Worm (Caenorhabditis elegans) whole organism, L4 larva: ENCODE results near the gene twk-20.

ENCODE experiments used
- ama-1 ChIP-seq: fragments of 150-350 bp; optimal IDR thresholded peaks from 2 replicates; lab custom pipeline; 2014; ENCODE audit warnings: inconsistent platforms, mixed read lengths
- cey-2 ChIP-seq: sonication (generic microtip); optimal IDR thresholded peaks from 3 replicates; lab custom pipeline; 2017; ENCODE audit warnings: missing genetic modification characterization, mild to moderate bottlenecking, missing compliant biosample characterization, antibody characterized with exemption, borderline replicate concordance; ENCODE audit not compliant: insufficient read depth
- daf-12 ChIP-seq: fragments of 150-350 bp; optimal IDR thresholded peaks from 2 replicates; lab custom pipeline; 2014; ENCODE audit warnings: missing biosample characterization, missing genetic modification reagents, missing genetic modification characterization
- mdl-1 ChIP-seq, 2 experiments: fragments of 150-350 bp in 1 of 2; sonication (generic microtip) in 1 of 2; optimal IDR thresholded peaks; 2 replicates each; lab custom pipeline; 2014 to 2017; ENCODE audit warnings: missing biosample characterization in 2 of 2, missing genetic modification characterization in 2 of 2
- mxl-2 ChIP-seq: fragments of 200-800 bp; sonication (Bioruptor generic); conservative IDR thresholded peaks from 2 replicates; pipeline ENCODE4 v1.3.6; 2022; ENCODE audit warnings: missing genetic modification reagents, missing genetic modification characterization, missing compliant biosample characterization
- nhr-102 ChIP-seq: sonication (generic microtip); optimal IDR thresholded peaks from 2 replicates; lab custom pipeline; 2016; ENCODE audit warnings: mild to moderate bottlenecking, missing genetic modification characterization, moderate library complexity, missing compliant biosample characterization
- nhr-111 ChIP-seq: fragments of 200-800 bp; sonication (Bioruptor generic); optimal IDR thresholded peaks from 2 replicates; lab custom pipeline; 2018; ENCODE audit warnings: mild to moderate bottlenecking, missing genetic modification characterization, missing compliant biosample characterization
- nhr-25 ChIP-seq: sonication (generic microtip); optimal IDR thresholded peaks from 2 replicates; lab custom pipeline; 2017; ENCODE audit warnings: missing genetic modification characterization, mild to moderate bottlenecking, missing compliant biosample characterization, antibody characterized with exemption, moderate library complexity, borderline replicate concordance; ENCODE audit not compliant: insufficient read depth
- pqm-1 ChIP-seq: sonication (generic microtip); optimal IDR thresholded peaks from 2 replicates; lab custom pipeline; 2017; ENCODE audit warnings: missing biosample characterization, missing genetic modification characterization
- set-16 ChIP-seq: fragments of 200-800 bp; sonication (Bioruptor generic); IDR thresholded peaks from 2 replicates; pipeline ENCODE4 v1.3.6; 2022; ENCODE audit warnings: missing genetic modification reagents, missing genetic modification characterization, missing compliant biosample characterization
- skn-1 ChIP-seq: fragments of 150-350 bp; optimal IDR thresholded peaks from 2 replicates; lab custom pipeline; 2014; ENCODE audit warnings: missing biosample characterization, missing genetic modification characterization
- unc-39 ChIP-seq: sonication (generic microtip); optimal IDR thresholded peaks from 2 replicates; lab custom pipeline; 2017; ENCODE audit warnings: missing biosample characterization, missing genetic modification characterization

DNA sequence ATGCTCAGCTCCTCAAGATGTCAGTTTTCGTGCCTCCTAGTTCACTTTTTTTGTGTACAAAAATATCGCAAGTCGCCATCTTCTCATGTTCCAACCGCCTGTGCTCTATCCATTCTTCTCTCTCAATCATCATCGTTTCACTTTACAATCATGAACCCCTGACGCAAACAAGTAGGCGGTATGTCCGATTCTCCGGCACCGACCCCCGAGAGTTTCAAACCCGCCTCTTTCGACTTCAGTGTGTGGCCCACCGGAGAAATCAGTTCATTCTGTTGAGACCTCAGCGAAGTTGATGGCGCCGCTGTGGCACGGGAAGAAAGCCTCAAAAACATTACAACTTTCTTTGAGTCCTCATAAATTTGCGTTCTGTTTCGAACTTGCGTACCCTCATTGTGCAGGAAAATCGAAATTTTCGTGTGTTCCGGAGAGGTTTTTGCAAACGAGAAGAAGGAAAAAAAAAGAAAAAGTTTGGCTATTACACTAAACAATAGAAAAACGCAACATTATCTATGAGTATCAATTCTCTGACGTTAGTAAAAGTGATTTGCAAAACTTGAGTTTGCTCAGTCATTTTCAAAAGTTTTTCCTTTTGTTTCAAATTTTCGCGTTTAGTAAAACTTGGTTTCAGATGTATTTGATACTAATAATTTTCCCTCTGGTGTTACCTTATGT, 34.6 kb upstream of the twk-20 start, which contains the start of gene F54B11.9:
- TF ChIP-seq nhr-102 (tag; lab: Kevin White, UChicago) (no peak), nhr-25 (tag; lab: Kevin White, UChicago) (no peak), daf-12 (tag; lab: Kevin White, UChicago) (no peak), ama-1 (no peak), nhr-111 (GFP tag; lab: Kevin White, UChicago) (no peak), pqm-1 (no peak), mdl-1 (tag; optimal IDR thresholded peaks at IDR 0.05; lab: Kevin White, UChicago) (no peak), unc-39 (tag; lab: Kevin White, UChicago) (no peak), cey-2 (tag; lab: Kevin White, UChicago) (no peak), mxl-2 (no peak), skn-1 (tag; lab: Kevin White, UChicago) (no peak), set-16 (peak; percentile 13; the same call in 1 of the 2 replicates)
